Worm (Caenorhabditis elegans): ENCODE results near the gene C07B5.3.

ce11 chrX:9476752-9477151 is 46.3 kb downstream of the C07B5.3 start:
- TF ChIP-seq lsy-12 (tag; optimal IDR thresholded peaks at IDR 0.05) (no peak), lin-15B (tag; optimal IDR thresholded peaks at IDR 0.05) (no peak), lin-39 (tag; optimal IDR thresholded peaks at IDR 0.05) (no peak), ceh-9 (tag; optimal IDR thresholded peaks at IDR 0.05) (no peak), daf-12 (tag; optimal IDR thresholded peaks at IDR 0.05) (no peak), nhr-23 (tag; optimal IDR thresholded peaks at IDR 0.05) (no peak)
